Fruit fly (Drosophila melanogaster): ENCODE measurements around the gene CG17219.

Gene CG17219

dm6 chr2L:3037153-3037579 is 8.1 kb downstream of the CG17219 start, which contains the start of the genes CG17260 and SerRS (continued):
- TF ChIP-seq CG8944 (GFP tag; optimal IDR thresholded peaks at IDR 0.05) (peak; percentile 92), Xbp1 (GFP tag; optimal IDR thresholded peaks at IDR 0.05) (peak; percentile 96), so (GFP tag; IDR thresholded peaks at IDR 0.05) (peak; percentile 83; the same call in 1 of the 3 replicates), seq (GFP tag; IDR thresholded peaks at IDR 0.05) (peak; percentile 81; the same call in 1 of the 2 replicates), gt (GFP tag; IDR thresholded peaks at IDR 0.05) (peak; percentile 75; the same call in 1 of the 2 replicates), Nf-YA (GFP tag; IDR thresholded peaks at IDR 0.05) (peak; percentile 67; the same call in 1 of the 2 replicates), ewg (GFP tag; optimal IDR thresholded peaks at IDR 0.05) (peak; percentile 80), Hmr (GFP tag; optimal IDR thresholded peaks at IDR 0.05) (peak; percentile 92), zfh1 (GFP tag; IDR thresholded peaks at IDR 0.05) (peak; percentile 91), CG6175 (GFP tag; IDR thresholded peaks at IDR 0.05) (peak; percentile 82), sob (GFP tag; IDR thresholded peaks at IDR 0.05) (peak; percentile 97), Bdp1 (GFP tag; optimal IDR thresholded peaks at IDR 0.05) (peak; percentile 89), Fer1 (GFP tag; optimal IDR thresholded peaks at IDR 0.05) (peak; percentile 90), pzg (GFP tag; optimal IDR thresholded peaks at IDR 0.05) (peak; percentile 57), CG12104 (GFP tag; optimal IDR thresholded peaks at IDR 0.05) (peak; percentile 89), pho (GFP tag; optimal IDR thresholded peaks at IDR 0.05) (peak; percentile 96), Drgx (GFP tag; IDR thresholded peaks at IDR 0.05) (peak; percentile 83), disco-r (GFP tag; optimal IDR thresholded peaks at IDR 0.05) (peak; percentile 85), CG9437 (GFP tag; optimal IDR thresholded peaks at IDR 0.05) (peak; percentile 87), D19B (GFP tag; optimal IDR thresholded peaks at IDR 0.05) (peak; percentile 80), vfl (GFP tag; optimal IDR thresholded peaks at IDR 0.05) (peak; percentile 92), CG13123 (GFP tag; optimal IDR thresholded peaks at IDR 0.05) (peak; percentile 85), cas (GFP tag; IDR thresholded peaks at IDR 0.05) (peak; percentile 77; the same call in 1 of the 2 replicates), zen (tag; optimal IDR thresholded peaks at IDR 0.05) (peak; percentile 89), crol (GFP tag; IDR thresholded peaks at IDR 0.05) (no peak; the same call in 1 of the 2 replicates), CoRest (tag; optimal IDR thresholded peaks at IDR 0.05) (peak; percentile 95), CG7839 (tag; optimal IDR thresholded peaks at IDR 0.05) (peak; percentile 94), sima (GFP tag; optimal IDR thresholded peaks at IDR 0.05) (peak; percentile 58), lbe (GFP tag; optimal IDR thresholded peaks at IDR 0.05) (peak; percentile 93), Ada2b (GFP tag; IDR thresholded peaks at IDR 0.05) (peak; percentile 91), psq (GFP tag; optimal IDR thresholded peaks at IDR 0.05) (peak; percentile 90), dm (GFP tag; optimal IDR thresholded peaks at IDR 0.05) (peak; percentile 94), Optix (GFP tag; IDR thresholded peaks at IDR 0.05) (peak; percentile 70; the same call in 2 of the 3 replicates), Abd-B (GFP tag; optimal IDR thresholded peaks at IDR 0.05) (peak; percentile 92), bab2 (GFP tag; optimal IDR thresholded peaks at IDR 0.05) (peak; percentile 94), corto (GFP tag; optimal IDR thresholded peaks at IDR 0.05) (no peak), tx (GFP tag; optimal IDR thresholded peaks at IDR 0.05) (peak; percentile 90), gem (tag; optimal IDR thresholded peaks at IDR 0.05) (peak; percentile 97), dimm (GFP tag; IDR thresholded peaks at IDR 0.05) (peak; percentile 73), Mes4 (GFP tag; optimal IDR thresholded peaks at IDR 0.05) (peak; percentile 75), CG6654 (GFP tag; optimal IDR thresholded peaks at IDR 0.05) (peak; percentile 65), bcd (GFP tag; optimal IDR thresholded peaks at IDR 0.05) (peak; percentile 90), CG2889 (GFP tag; IDR thresholded peaks at IDR 0.05) (peak; percentile 86), onecut (GFP tag; IDR thresholded peaks at IDR 0.05) (peak; percentile 67), Jarid2 (GFP tag; optimal IDR thresholded peaks at IDR 0.05) (peak; percentile 61), CG8359 (GFP tag; optimal IDR thresholded peaks at IDR 0.05; ENCODE audit: borderline replicate concordance) (peak; percentile 74), mld (GFP tag; IDR thresholded peaks at IDR 0.05; ENCODE audit: partially characterized antibody) (no peak), Neu2 (GFP tag; optimal IDR thresholded peaks at IDR 0.05; ENCODE audit: borderline replicate concordance) (peak; percentile 25), run (tag; optimal IDR thresholded peaks at IDR 0.05) (peak; percentile 70), Tbp (GFP tag; optimal IDR thresholded peaks at IDR 0.05) (no peak), CG2199 (GFP tag; IDR thresholded peaks at IDR 0.05) (0 out of 3 replicates have a peak, but pooled peaks have one; percentile 57)

All from whole organism, embryonic.